Fruit fly (Drosophila melanogaster) whole organism, embryonic: Measurements from ENCODE around the gene CG14642.

Experiments
- Aef1 ChIP-seq: fragments of 200-800 bp; sonication (Bioruptor generic); IDR thresholded peaks from 3 replicates; pipeline ENCODE4 v1.3.6; 2022; ENCODE audit warnings: missing biosample characterization, missing genetic modification characterization
- Antp ChIP-seq: fragments of 200-800 bp; sonication (Bioruptor generic); optimal IDR thresholded peaks from 3 replicates; lab custom pipeline; 2016; ENCODE audit warnings: missing biosample characterization, missing genetic modification characterization
- CG10147 ChIP-seq: fragments of 200-800 bp; sonication (Bioruptor generic); optimal IDR thresholded peaks from 2 replicates; lab custom pipeline; 2019; ENCODE audit warnings: missing biosample characterization, mild to moderate bottlenecking, missing genetic modification characterization, moderate library complexity
- CG11695 ChIP-seq: fragments of 200-800 bp; sonication (Bioruptor generic); IDR thresholded peaks from 3 replicates; pipeline ENCODE4 v1.3.6; 2022; ENCODE audit warnings: missing biosample characterization, missing genetic modification characterization
- CG12236 ChIP-seq: fragments of 200-800 bp; sonication (Bioruptor generic); optimal IDR thresholded peaks from 2 replicates; lab custom pipeline; 2016; ENCODE audit warnings: missing biosample characterization, missing genetic modification characterization
- CG12299 ChIP-seq: fragments of 200-800 bp; sonication (Bioruptor generic); optimal IDR thresholded peaks from 2 replicates; lab custom pipeline; 2018; ENCODE audit warnings: missing biosample characterization, mild to moderate bottlenecking, missing genetic modification characterization
- CG15601 ChIP-seq: fragments of 200-800 bp; sonication (Bioruptor generic); optimal IDR thresholded peaks from 3 replicates; lab custom pipeline; 2019; ENCODE audit warnings: missing biosample characterization, mild to moderate bottlenecking, missing genetic modification characterization, moderate library complexity
- CG16863 ChIP-seq: fragments of 200-800 bp; sonication (Bioruptor generic); optimal IDR thresholded peaks from 3 replicates; lab custom pipeline; 2016; ENCODE audit warnings: missing biosample characterization, missing genetic modification characterization
- CG2712 ChIP-seq: fragments of 200-800 bp; optimal IDR thresholded peaks from 3 replicates; lab custom pipeline; 2019; ENCODE audit warnings: missing biosample characterization, mild to moderate bottlenecking, missing genetic modification characterization, moderate library complexity
- CG30403 ChIP-seq: fragments of 200-800 bp; sonication (Bioruptor generic); optimal IDR thresholded peaks from 3 replicates; lab custom pipeline; 2016; ENCODE audit warnings: missing biosample characterization, missing genetic modification characterization
- CG32532 ChIP-seq: fragments of 200-800 bp; sonication (Bioruptor generic); IDR thresholded peaks from 2 replicates; pipeline ENCODE4 v1.3.6; 2022; ENCODE audit warnings: missing biosample characterization, missing genetic modification characterization
- CG32772 ChIP-seq: fragments of 200-800 bp; sonication (Bioruptor generic); IDR thresholded peaks from 2 replicates; pipeline ENCODE4 v1.3.6; 2022; ENCODE audit warnings: missing biosample characterization, missing genetic modification characterization
- CG42726 ChIP-seq: fragments of 200-800 bp; sonication (Bioruptor generic); IDR thresholded peaks from 2 replicates; pipeline ENCODE4 v1.3.6; 2022; ENCODE audit warnings: missing biosample characterization, missing genetic modification characterization; ENCODE audit not compliant: partially characterized antibody
- CG4328 ChIP-seq: fragments of 200-800 bp; sonication (Bioruptor generic); optimal IDR thresholded peaks from 3 replicates; lab custom pipeline; 2017; ENCODE audit warnings: missing biosample characterization, missing genetic modification reagents, missing genetic modification characterization
- CG6272 ChIP-seq: fragments of 200-800 bp; sonication (Bioruptor generic); IDR thresholded peaks from 2 replicates; pipeline ENCODE4 v1.3.6; 2022; ENCODE audit warnings: missing biosample characterization, missing genetic modification characterization
- CG7928 ChIP-seq: fragments of 200-800 bp; sonication (Bioruptor generic); optimal IDR thresholded peaks from 2 replicates; lab custom pipeline; 2017; ENCODE audit warnings: missing biosample characterization, mild to moderate bottlenecking, missing genetic modification characterization
- CG7987 ChIP-seq: fragments of 200-800 bp; sonication (Bioruptor generic); optimal IDR thresholded peaks from 2 replicates; lab custom pipeline; 2018; ENCODE audit warnings: missing biosample characterization, mild to moderate bottlenecking, missing genetic modification characterization, moderate library complexity
- CG9215 ChIP-seq: fragments of 200-800 bp; sonication (Bioruptor generic); IDR thresholded peaks from 2 replicates; pipeline ENCODE4 v1.3.6; 2022; ENCODE audit warnings: missing biosample characterization, missing genetic modification characterization
- CrebB ChIP-seq: fragments of 200-800 bp; sonication (Bioruptor generic); optimal IDR thresholded peaks from 3 replicates; lab custom pipeline; 2018; ENCODE audit warnings: missing biosample characterization, mild to moderate bottlenecking, missing genetic modification characterization
- Elba2 ChIP-seq: fragments of 200-800 bp; sonication (Bioruptor generic); optimal IDR thresholded peaks from 3 replicates; lab custom pipeline; 2016; ENCODE audit warnings: missing biosample characterization, missing genetic modification characterization
- Ets65A ChIP-seq: fragments of 200-800 bp; sonication (Bioruptor generic); peaks from one replicate; lab custom pipeline; 2016; ENCODE audit warnings: missing biosample characterization, missing genetic modification characterization
- Mes4 ChIP-seq: fragments of 200-800 bp; sonication (Bioruptor generic); optimal IDR thresholded peaks from 2 replicates; lab custom pipeline; 2016; ENCODE audit warnings: missing biosample characterization, missing genetic modification characterization
- Oli ChIP-seq: fragments of 200-800 bp; sonication (Bioruptor generic); optimal IDR thresholded peaks from 2 replicates; lab custom pipeline; 2018; ENCODE audit warnings: missing biosample characterization, mild to moderate bottlenecking, missing genetic modification characterization, moderate library complexity
- Optix ChIP-seq: fragments of 200-800 bp; sonication (Bioruptor generic); IDR thresholded peaks from 3 replicates; pipeline ENCODE4 v1.3.6; 2022; ENCODE audit warnings: missing biosample characterization, missing genetic modification characterization
- PHDP ChIP-seq: fragments of 200-800 bp; sonication (Bioruptor generic); optimal IDR thresholded peaks from 3 replicates; lab custom pipeline; 2018; ENCODE audit warnings: missing biosample characterization, mild to moderate bottlenecking, missing genetic modification characterization, moderate library complexity
- Side ChIP-seq: fragments of 200-800 bp; sonication (Bioruptor generic); optimal IDR thresholded peaks from 2 replicates; lab custom pipeline; 2016; ENCODE audit warnings: missing biosample characterization, missing genetic modification characterization
- Spps ChIP-seq: fragments of 200-800 bp; sonication (Bioruptor generic); optimal IDR thresholded peaks from 2 replicates; lab custom pipeline; 2018; ENCODE audit warnings: missing biosample characterization, mild to moderate bottlenecking, missing genetic modification characterization
- Usf ChIP-seq: fragments of 200-800 bp; sonication (Bioruptor generic); optimal IDR thresholded peaks from 2 replicates; lab custom pipeline; 2017; ENCODE audit warnings: missing genotype, missing biosample characterization, missing genetic modification characterization
- abd-A ChIP-seq: fragments of 200-800 bp; sonication (Bioruptor generic); optimal IDR thresholded peaks from 3 replicates; lab custom pipeline; 2019; ENCODE audit warnings: missing biosample characterization, mild to moderate bottlenecking, missing genetic modification characterization, moderate library complexity
- aop ChIP-seq: fragments of 200-800 bp; sonication (Bioruptor generic); IDR thresholded peaks from 2 replicates; pipeline ENCODE4 v1.3.6; 2022; ENCODE audit warnings: missing biosample characterization, missing genetic modification characterization
- ara ChIP-seq: fragments of 200-800 bp; sonication (Bioruptor generic); IDR thresholded peaks from 2 replicates; pipeline ENCODE4 v1.3.6; 2022; ENCODE audit warnings: missing biosample characterization, missing genetic modification characterization
- ci ChIP-seq: fragments of 200-800 bp; sonication (Bioruptor generic); IDR thresholded peaks from 3 replicates; pipeline ENCODE4 v1.3.6; 2022; ENCODE audit warnings: missing biosample characterization, missing genetic modification characterization
- cwo ChIP-seq: fragments of 200-800 bp; sonication (Bioruptor generic); optimal IDR thresholded peaks from 3 replicates; lab custom pipeline; 2017; ENCODE audit warnings: missing biosample characterization, missing genetic modification characterization, mild to moderate bottlenecking, moderate library complexity, missing genetic modification reagents
- dysf ChIP-seq: fragments of 200-800 bp; sonication (Bioruptor generic); IDR thresholded peaks from 3 replicates; pipeline ENCODE4 v1.3.6; 2022; ENCODE audit warnings: missing biosample characterization, missing genetic modification characterization
- ems ChIP-seq: fragments of 200-800 bp; sonication (Bioruptor generic); optimal IDR thresholded peaks from 3 replicates; lab custom pipeline; 2016; ENCODE audit warnings: missing biosample characterization, missing genetic modification characterization
- fd64A ChIP-seq: fragments of 200-800 bp; sonication (Bioruptor generic); optimal IDR thresholded peaks from 3 replicates; lab custom pipeline; 2018; ENCODE audit warnings: missing biosample characterization, mild to moderate bottlenecking, missing genetic modification characterization
- grn ChIP-seq: fragments of 200-800 bp; sonication (Bioruptor generic); optimal IDR thresholded peaks from 3 replicates; lab custom pipeline; 2017; ENCODE audit warnings: missing biosample characterization, missing genetic modification characterization
- lilli ChIP-seq: fragments of 200-800 bp; sonication (Bioruptor generic); optimal IDR thresholded peaks from 3 replicates; lab custom pipeline; 2016; ENCODE audit warnings: missing biosample characterization, missing genetic modification characterization
- onecut ChIP-seq: fragments of 200-800 bp; sonication (Bioruptor generic); IDR thresholded peaks from 2 replicates; pipeline ENCODE4 v1.3.6; 2022; ENCODE audit warnings: missing biosample characterization, missing genetic modification characterization
- p53 ChIP-seq: fragments of 200-800 bp; sonication (Bioruptor generic); optimal IDR thresholded peaks from 2 replicates; lab custom pipeline; 2016; ENCODE audit warnings: missing biosample characterization, missing genetic modification characterization
- peb ChIP-seq: fragments of 200-800 bp; sonication (Bioruptor generic); IDR thresholded peaks from 2 replicates; pipeline ENCODE4 v1.3.6; 2022; ENCODE audit warnings: missing biosample characterization, missing genetic modification characterization
- phol ChIP-seq: fragments of 200-800 bp; sonication (Bioruptor generic); optimal IDR thresholded peaks from 3 replicates; lab custom pipeline; 2018; ENCODE audit warnings: missing biosample characterization, mild to moderate bottlenecking, missing genetic modification characterization, moderate library complexity
- pita ChIP-seq: fragments of 200-800 bp; sonication (Bioruptor generic); optimal IDR thresholded peaks from 2 replicates; lab custom pipeline; 2017; ENCODE audit warnings: missing biosample characterization, mild to moderate bottlenecking, missing genetic modification characterization
- sd ChIP-seq: fragments of 200-800 bp; sonication (Bioruptor generic); optimal IDR thresholded peaks from 3 replicates; lab custom pipeline; 2018; ENCODE audit warnings: missing biosample characterization, mild to moderate bottlenecking, missing genetic modification characterization, moderate library complexity
- slbo ChIP-seq: fragments of 200-800 bp; sonication (Bioruptor generic); IDR thresholded peaks from 2 replicates; pipeline ENCODE4 v1.3.6; 2022; ENCODE audit warnings: missing biosample characterization, missing genetic modification characterization
- sna ChIP-seq: fragments of 200-800 bp; sonication (Bioruptor generic); IDR thresholded peaks from 2 replicates; pipeline ENCODE4 v1.3.6; 2022; ENCODE audit warnings: missing biosample characterization, missing genetic modification characterization; ENCODE audit not compliant: partially characterized antibody
- sr ChIP-seq: fragments of 200-800 bp; sonication (Bioruptor generic); IDR thresholded peaks from 3 replicates; pipeline ENCODE4 v1.3.6; 2022; ENCODE audit warnings: missing biosample characterization, missing genetic modification characterization
- tup ChIP-seq: fragments of 200-800 bp; sonication (Bioruptor generic); optimal IDR thresholded peaks from 2 replicates; lab custom pipeline; 2016; ENCODE audit warnings: missing biosample characterization, mild to moderate bottlenecking, missing genetic modification characterization, moderate library complexity
- twi ChIP-seq: fragments of 200-800 bp; optimal IDR thresholded peaks from 2 replicates; lab custom pipeline; 2019; ENCODE audit warnings: missing biosample characterization, mild to moderate bottlenecking, missing genetic modification characterization, moderate library complexity
- wor ChIP-seq: fragments of 200-800 bp; sonication (Bioruptor generic); IDR thresholded peaks from 2 replicates; pipeline ENCODE4 v1.3.6; 2022; ENCODE audit warnings: missing biosample characterization, missing genetic modification characterization
- z ChIP-seq: fragments of 200-800 bp; sonication (Bioruptor generic); IDR thresholded peaks from 3 replicates; pipeline ENCODE4 v1.3.6; 2022; ENCODE audit warnings: missing biosample characterization, missing genetic modification characterization

CG14642 gene

dm6 chr3R:4243096-4243940, 801 bp upstream of the CG14642 start, which contains the start of gene CG34305 (continued):
- TF ChIP-seq dysf (GFP tag; lab: Robert Waterston, UW) (peak; percentile 7; the same call in 1 of the 3 replicates), CG11695 (peak; percentile 40; the same call in 1 of the 3 replicates), PHDP (tag; lab: Kevin White, UChicago) (peak; percentile 22), CG15601 (tag; lab: Kevin White, UChicago) (no peak), CG12236 (no peak), CG30403 (GFP tag; lab: Kevin White, UChicago) (peak; percentile 9), ara (GFP tag; lab: Robert Waterston, UW) (no peak), grn (GFP tag; lab: Kevin White, UChicago) (no peak), ems (GFP tag; lab: Kevin White, UChicago) (no peak), Elba2 (GFP tag; lab: Kevin White, UChicago) (no peak), Usf (GFP tag; lab: Kevin White, UChicago) (no peak), Aef1 (GFP tag; lab: Robert Waterston, UW) (no peak), Ets65A (GFP tag; lab: Kevin White, UChicago) (no peak), phol (tag; lab: Kevin White, UChicago) (peak; percentile 7), CG4328 (GFP tag; lab: Kevin White, UChicago) (no peak), fd64A (GFP tag; lab: Kevin White, UChicago) (no peak), slbo (GFP tag; lab: Robert Waterston, UW) (peak; percentile 37), CG7928 (GFP tag; lab: Kevin White, UChicago) (no peak), p53 (no peak), sr (GFP tag; lab: Robert Waterston, UW) (no peak), z (no peak), Antp (GFP tag; lab: Kevin White, UChicago) (no peak), sd (tag; lab: Kevin White, UChicago) (peak; percentile 6), CrebB (tag; lab: Kevin White, UChicago) (no peak), CG9215 (GFP tag; lab: Robert Waterston, UW) (no peak), onecut (GFP tag; lab: Robert Waterston, UW) (peak; percentile 89), CG32532 (GFP tag; lab: Robert Waterston, UW) (peak; percentile 37; the same call in 1 of the 2 replicates), CG10147 (GFP tag; lab: Kevin White, UChicago) (peak; percentile 17), sna (GFP tag; lab: Robert Waterston, UW) (no peak), abd-A (tag; lab: Kevin White, UChicago) (peak; percentile 13), peb (GFP tag; lab: Robert Waterston, UW) (no peak), twi (tag; lab: Kevin White, UChicago) (no peak), wor (no peak), CG12299 (tag; lab: Kevin White, UChicago) (no peak), Mes4 (GFP tag; lab: Kevin White, UChicago) (no peak), aop (GFP tag; lab: Robert Waterston, UW) (no peak), CG32772 (GFP tag; lab: Robert Waterston, UW) (no peak), Spps (tag; lab: Kevin White, UChicago) (no peak), CG42726 (GFP tag; lab: Robert Waterston, UW) (no peak), CG6272 (GFP tag; lab: Robert Waterston, UW) (no peak), CG7987 (GFP tag; lab: Kevin White, UChicago) (no peak), ci (GFP tag; lab: Robert Waterston, UW) (no peak), CG16863 (GFP tag; lab: Kevin White, UChicago) (no peak), pita (GFP tag; lab: Kevin White, UChicago) (no peak), CG2712 (tag; lab: Kevin White, UChicago) (peak; percentile 6), Side (GFP tag; lab: Kevin White, UChicago) (no peak), tup (GFP tag; lab: Kevin White, UChicago) (no peak), lilli (GFP tag; lab: Kevin White, UChicago) (peak; percentile 4), cwo (GFP tag; lab: Kevin White, UChicago) (no peak), Optix (no peak), Oli (tag; lab: Kevin White, UChicago) (peak; percentile 19)
